Fruit fly (Drosophila melanogaster) whole organism, wandering third instar larva: ENCODE results near the gene CG10035.

Experiments
- CG32264 ChIP-seq: fragments of 200-800 bp; sonication (Bioruptor generic); optimal IDR thresholded peaks from 2 replicates; lab custom pipeline; 2016; ENCODE audit warnings: missing biosample characterization, missing genetic modification characterization
- Hr83 ChIP-seq: fragments of 200-300 bp; sonication (Bioruptor generic); optimal IDR thresholded peaks from 2 replicates; lab custom pipeline; 2016; ENCODE audit warnings: missing biosample characterization, mild to moderate bottlenecking, missing genetic modification characterization, moderate library complexity; ENCODE audit not compliant: poor library complexity, severe bottlenecking
- Vsx2 ChIP-seq: fragments of 200-300, 225-300 bp; sonication (Bioruptor generic); optimal IDR thresholded peaks from 2 replicates; lab custom pipeline; 2018; ENCODE audit warnings: missing biosample characterization, missing genetic modification characterization; ENCODE audit not compliant: partially characterized antibody
- fru ChIP-seq: fragments of 200-800 bp; sonication (Bioruptor generic); optimal IDR thresholded peaks from 3 replicates; lab custom pipeline; 2016; ENCODE audit warnings: missing biosample characterization, mild to moderate bottlenecking, missing genetic modification characterization
- rgr ChIP-seq: fragments of 200-800 bp; sonication (Bioruptor generic); optimal IDR thresholded peaks from 3 replicates; lab custom pipeline; 2016; ENCODE audit warnings: missing biosample characterization, mild to moderate bottlenecking, missing genetic modification characterization
- usp ChIP-seq: fragments of >200 bp; optimal IDR thresholded peaks from 2 replicates; lab custom pipeline; 2017; ENCODE audit warnings: missing biosample characterization, missing genetic modification characterization

DNA sequence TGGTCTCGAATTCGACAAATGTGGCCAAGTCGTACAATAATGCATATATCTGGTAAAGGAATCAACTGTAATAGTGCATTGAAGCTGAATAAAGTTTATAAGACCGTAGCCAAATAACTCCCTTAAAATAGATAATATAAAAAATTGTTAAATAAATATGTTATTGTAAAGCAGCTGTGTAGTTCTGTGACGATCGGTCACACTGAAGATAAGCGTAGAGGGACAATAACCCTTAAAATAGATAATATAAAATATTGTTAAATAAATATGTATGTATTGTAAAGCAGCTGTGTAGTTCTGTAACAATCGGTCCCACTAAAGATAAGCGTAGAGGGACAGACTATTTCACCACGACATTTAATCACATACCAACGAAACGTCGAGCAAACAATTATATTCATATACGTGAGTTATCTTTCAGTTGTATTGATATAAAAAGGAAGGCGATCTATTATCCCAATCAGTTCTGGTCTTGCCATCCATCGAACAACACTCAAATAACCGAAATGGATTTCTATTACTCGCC is 7.2 kb downstream of the CG10035 start, which contains the start of gene GstD5:
- TF ChIP-seq fru (GFP tag; lab: Kevin White, UChicago) (no peak), rgr (no peak), CG32264 (no peak), usp (GFP tag; lab: Kevin White, UChicago) (no peak), Hr83 (GFP tag; lab: Kevin White, UChicago) (no peak), Vsx2 (no peak)
